Fruit fly (Drosophila melanogaster) whole organism, embryonic: Measurements from ENCODE around the gene siz.

Experiments
- Antp ChIP-seq: fragments of 200-800 bp; sonication (Bioruptor generic); optimal IDR thresholded peaks from 3 replicates; lab custom pipeline; 2016; ENCODE audit warnings: missing biosample characterization, missing genetic modification characterization
- Bgb ChIP-seq: fragments of 200-800 bp; sonication (Bioruptor generic); IDR thresholded peaks from 2 replicates; pipeline ENCODE4 v1.3.6; 2022; ENCODE audit warnings: missing biosample characterization, missing genetic modification characterization; ENCODE audit not compliant: partially characterized antibody
- CG10209 ChIP-seq: fragments of 200-800 bp; sonication (Bioruptor generic); optimal IDR thresholded peaks from 3 replicates; lab custom pipeline; 2017; ENCODE audit warnings: missing biosample characterization, mild to moderate bottlenecking, missing genetic modification characterization, missing genetic modification reagents
- CG10366 ChIP-seq: fragments of 200-800 bp; sonication (Bioruptor generic); IDR thresholded peaks from 2 replicates; pipeline ENCODE4 v1.3.6; 2022; ENCODE audit warnings: missing biosample characterization, missing genetic modification characterization
- CG13624 ChIP-seq: fragments of 200-800 bp; sonication (Bioruptor generic); optimal IDR thresholded peaks from 2 replicates; lab custom pipeline; 2016; ENCODE audit warnings: missing biosample characterization, missing genetic modification characterization
- CG14667 ChIP-seq: fragments of 200-800 bp; sonication (Bioruptor generic); IDR thresholded peaks from 2 replicates; pipeline ENCODE4 v1.3.6; 2022; ENCODE audit warnings: missing biosample characterization, missing genetic modification characterization
- CG17568 ChIP-seq: fragments of 200-800 bp; sonication (Bioruptor generic); optimal IDR thresholded peaks from 2 replicates; lab custom pipeline; 2018; ENCODE audit warnings: missing biosample characterization, mild to moderate bottlenecking, missing genetic modification characterization, moderate library complexity
- CG18262 ChIP-seq: fragments of 200-800 bp; optimal IDR thresholded peaks from 3 replicates; lab custom pipeline; 2019; ENCODE audit warnings: missing biosample characterization, mild to moderate bottlenecking, missing genetic modification characterization, moderate library complexity
- CG2678 ChIP-seq: fragments of 200-800 bp; sonication (Bioruptor generic); optimal IDR thresholded peaks from 3 replicates; lab custom pipeline; 2019; ENCODE audit warnings: missing biosample characterization, mild to moderate bottlenecking, missing genetic modification characterization, moderate library complexity
- CG2889 ChIP-seq: fragments of 200-800 bp; sonication (Bioruptor generic); IDR thresholded peaks from 3 replicates; pipeline ENCODE4 v1.3.6; 2022; ENCODE audit warnings: missing biosample characterization, missing genetic modification characterization
- CG30020 ChIP-seq: fragments of 200-800 bp; optimal IDR thresholded peaks from 2 replicates; lab custom pipeline; 2019; ENCODE audit warnings: missing biosample characterization, mild to moderate bottlenecking, missing genetic modification characterization, moderate library complexity
- CG31365 ChIP-seq: fragments of 200-800 bp; sonication (Bioruptor generic); optimal IDR thresholded peaks from 2 replicates; lab custom pipeline; 2018; ENCODE audit warnings: missing biosample characterization, mild to moderate bottlenecking, missing genetic modification characterization
- CG3163 ChIP-seq: fragments of 200-800 bp; sonication (Bioruptor generic); optimal IDR thresholded peaks from 3 replicates; lab custom pipeline; 2016; ENCODE audit warnings: missing biosample characterization, missing genetic modification characterization
- CG32767 ChIP-seq: fragments of 200-800 bp; sonication (Bioruptor generic); IDR thresholded peaks from 2 replicates; pipeline ENCODE4 v1.3.6; 2022; ENCODE audit warnings: missing biosample characterization, missing genetic modification characterization
- CG4360 ChIP-seq: fragments of 200-800 bp; sonication (Bioruptor generic); IDR thresholded peaks from 2 replicates; pipeline ENCODE4 v1.3.6; 2022; ENCODE audit warnings: missing biosample characterization, missing genetic modification characterization
- CG43689 ChIP-seq: fragments of 200-800 bp; sonication (Bioruptor generic); IDR thresholded peaks from 2 replicates; pipeline ENCODE4 v1.3.6; 2022; ENCODE audit warnings: missing biosample characterization, missing genetic modification characterization
- CG6272 ChIP-seq: fragments of 200-800 bp; sonication (Bioruptor generic); IDR thresholded peaks from 2 replicates; pipeline ENCODE4 v1.3.6; 2022; ENCODE audit warnings: missing biosample characterization, missing genetic modification characterization
- CG6683 ChIP-seq: fragments of 200-800 bp; sonication (Bioruptor generic); optimal IDR thresholded peaks from 2 replicates; lab custom pipeline; 2017; ENCODE audit warnings: missing biosample characterization, mild to moderate bottlenecking, missing genetic modification characterization, missing genetic modification reagents
- CG7556 ChIP-seq: fragments of 200-800 bp; sonication (Bioruptor generic); optimal IDR thresholded peaks from 2 replicates; lab custom pipeline; 2017; ENCODE audit warnings: missing biosample characterization, mild to moderate bottlenecking, missing genetic modification characterization
- CG8089 ChIP-seq: fragments of 200-800 bp; sonication (Bioruptor generic); optimal IDR thresholded peaks from 3 replicates; lab custom pipeline; 2016; ENCODE audit warnings: missing biosample characterization, missing genetic modification characterization
- CG8359 ChIP-seq: fragments of 200-800 bp; sonication (Bioruptor generic); optimal IDR thresholded peaks from 2 replicates; lab custom pipeline; 2017; ENCODE audit warnings: missing biosample characterization, mild to moderate bottlenecking, missing genetic modification characterization, borderline replicate concordance
- Deaf1 ChIP-seq: fragments of 200-800 bp; optimal IDR thresholded peaks from 3 replicates; lab custom pipeline; 2019; ENCODE audit warnings: missing biosample characterization, mild to moderate bottlenecking, missing genetic modification characterization, moderate library complexity
- Dip3 ChIP-seq: fragments of 200-800 bp; sonication (Bioruptor generic); optimal IDR thresholded peaks from 3 replicates; lab custom pipeline; 2016; ENCODE audit warnings: missing biosample characterization, missing genetic modification characterization
- Fer3 ChIP-seq: fragments of 200-800 bp; sonication (Bioruptor generic); optimal IDR thresholded peaks from 2 replicates; lab custom pipeline; 2018; ENCODE audit warnings: missing biosample characterization, mild to moderate bottlenecking, missing genetic modification characterization, moderate library complexity
- Gsc ChIP-seq: fragments of 200-800 bp; sonication (Bioruptor generic); IDR thresholded peaks from 2 replicates; pipeline ENCODE4 v1.3.6; 2022; ENCODE audit warnings: missing biosample characterization, missing genetic modification characterization
- Hmr ChIP-seq: fragments of 200-800 bp; sonication (Bioruptor generic); optimal IDR thresholded peaks from 3 replicates; lab custom pipeline; 2017; ENCODE audit warnings: mild to moderate bottlenecking, missing biosample characterization, missing genetic modification reagents, missing genetic modification characterization
- Max ChIP-seq: fragments of 200-800 bp; sonication (Bioruptor generic); optimal IDR thresholded peaks from 2 replicates; lab custom pipeline; 2016; ENCODE audit warnings: missing biosample characterization, mild to moderate bottlenecking, missing genetic modification characterization
- Ravus ChIP-seq: fragments of 200-800 bp; sonication (Bioruptor generic); IDR thresholded peaks from 2 replicates; pipeline ENCODE4 v1.3.6; 2022; ENCODE audit warnings: missing biosample characterization, missing genetic modification characterization
- Sox102F ChIP-seq: fragments of 200-800 bp; sonication (Bioruptor generic); optimal IDR thresholded peaks from 2 replicates; lab custom pipeline; 2018; ENCODE audit warnings: missing biosample characterization, mild to moderate bottlenecking, missing genetic modification characterization, moderate library complexity
- TFAM ChIP-seq: fragments of 200-800 bp; sonication (Bioruptor generic); optimal IDR thresholded peaks from 2 replicates; lab custom pipeline; 2017; ENCODE audit warnings: missing biosample characterization, missing genetic modification characterization, inconsistent platforms
- Taf1 ChIP-seq: fragments of 200-800 bp; sonication (Bioruptor generic); IDR thresholded peaks from 2 replicates; pipeline ENCODE4 v1.3.6; 2022; ENCODE audit warnings: missing biosample characterization, missing genetic modification characterization
- Vsx1 ChIP-seq: fragments of 200-800 bp; sonication (Bioruptor generic); optimal IDR thresholded peaks from 2 replicates; lab custom pipeline; 2017; ENCODE audit warnings: missing biosample characterization, mild to moderate bottlenecking, missing genetic modification characterization, missing genetic modification reagents
- ase ChIP-seq: fragments of 200-800 bp; sonication (Bioruptor generic); IDR thresholded peaks from 3 replicates; pipeline ENCODE4 v1.3.6; 2022; ENCODE audit warnings: missing biosample characterization, missing genetic modification characterization
- chinmo ChIP-seq: fragments of 200-800 bp; sonication (Bioruptor generic); IDR thresholded peaks from 4 replicates; pipeline ENCODE4 v1.3.6; 2022; ENCODE audit warnings: missing biosample characterization, missing genetic modification characterization; ENCODE audit not compliant: partially characterized antibody
- dan ChIP-seq: fragments of 200-800 bp; sonication (Bioruptor generic); IDR thresholded peaks from 2 replicates; pipeline ENCODE4 v1.3.6; 2022; ENCODE audit warnings: missing biosample characterization, missing genetic modification characterization
- disco-r ChIP-seq: fragments of 200-800 bp; sonication (Bioruptor generic); optimal IDR thresholded peaks from 2 replicates; lab custom pipeline; 2016; ENCODE audit warnings: missing biosample characterization, missing genetic modification characterization
- ems ChIP-seq: fragments of 200-800 bp; sonication (Bioruptor generic); optimal IDR thresholded peaks from 3 replicates; lab custom pipeline; 2016; ENCODE audit warnings: missing biosample characterization, missing genetic modification characterization
- ftz-f1 ChIP-seq: fragments of 200-800 bp; sonication (Bioruptor generic); optimal IDR thresholded peaks from 2 replicates; lab custom pipeline; 2016; ENCODE audit warnings: missing biosample characterization, missing genetic modification characterization
- gce ChIP-seq: fragments of 200-800 bp; sonication (Bioruptor generic); IDR thresholded peaks from 3 replicates; pipeline ENCODE4 v1.3.6; 2022; ENCODE audit warnings: missing biosample characterization, missing genetic modification characterization
- gcm2 ChIP-seq: fragments of 200-800 bp; sonication (Bioruptor generic); optimal IDR thresholded peaks from 2 replicates; lab custom pipeline; 2016; ENCODE audit warnings: missing biosample characterization, missing genetic modification characterization
- hth ChIP-seq: fragments of >200 bp; optimal IDR thresholded peaks from 2 replicates; lab custom pipeline; 2017; ENCODE audit warnings: inconsistent platforms
- kni ChIP-seq: fragments of 200-800 bp; sonication (Bioruptor generic); optimal IDR thresholded peaks from 3 replicates; lab custom pipeline; 2017; ENCODE audit warnings: mild to moderate bottlenecking, missing biosample characterization, missing genetic modification reagents, missing genetic modification characterization
- nmo ChIP-seq: fragments of 200-800 bp; sonication (Bioruptor generic); optimal IDR thresholded peaks from 2 replicates; lab custom pipeline; 2018; ENCODE audit warnings: missing biosample characterization, mild to moderate bottlenecking, missing genetic modification characterization, moderate library complexity
- p53 ChIP-seq: fragments of 200-800 bp; sonication (Bioruptor generic); optimal IDR thresholded peaks from 2 replicates; lab custom pipeline; 2016; ENCODE audit warnings: missing biosample characterization, missing genetic modification characterization
- pb ChIP-seq: fragments of 200-800 bp; sonication (Bioruptor generic); optimal IDR thresholded peaks from 3 replicates; lab custom pipeline; 2016; ENCODE audit warnings: missing biosample characterization, missing genetic modification characterization
- pnt ChIP-seq: fragments of 200-800 bp; sonication (Bioruptor generic); optimal IDR thresholded peaks from 3 replicates; lab custom pipeline; 2016; ENCODE audit warnings: missing biosample characterization, missing genetic modification characterization
- pum ChIP-seq: fragments of 200-800 bp; sonication (Bioruptor generic); optimal IDR thresholded peaks from 2 replicates; lab custom pipeline; 2016; ENCODE audit warnings: missing biosample characterization, missing genetic modification characterization
- so ChIP-seq: fragments of 200-800 bp; sonication (Bioruptor generic); IDR thresholded peaks from 3 replicates; pipeline ENCODE4 v1.3.6; 2022; ENCODE audit warnings: missing biosample characterization, missing genetic modification characterization
- trem ChIP-seq: fragments of 200-800 bp; optimal IDR thresholded peaks from 3 replicates; lab custom pipeline; 2019; ENCODE audit warnings: missing biosample characterization, mild to moderate bottlenecking, missing genetic modification characterization, moderate library complexity
- trh ChIP-seq: fragments of 200-800 bp; sonication (Bioruptor generic); optimal IDR thresholded peaks from 2 replicates; lab custom pipeline; 2016; ENCODE audit warnings: missing biosample characterization, missing genetic modification characterization

The siz gene

DNA sequence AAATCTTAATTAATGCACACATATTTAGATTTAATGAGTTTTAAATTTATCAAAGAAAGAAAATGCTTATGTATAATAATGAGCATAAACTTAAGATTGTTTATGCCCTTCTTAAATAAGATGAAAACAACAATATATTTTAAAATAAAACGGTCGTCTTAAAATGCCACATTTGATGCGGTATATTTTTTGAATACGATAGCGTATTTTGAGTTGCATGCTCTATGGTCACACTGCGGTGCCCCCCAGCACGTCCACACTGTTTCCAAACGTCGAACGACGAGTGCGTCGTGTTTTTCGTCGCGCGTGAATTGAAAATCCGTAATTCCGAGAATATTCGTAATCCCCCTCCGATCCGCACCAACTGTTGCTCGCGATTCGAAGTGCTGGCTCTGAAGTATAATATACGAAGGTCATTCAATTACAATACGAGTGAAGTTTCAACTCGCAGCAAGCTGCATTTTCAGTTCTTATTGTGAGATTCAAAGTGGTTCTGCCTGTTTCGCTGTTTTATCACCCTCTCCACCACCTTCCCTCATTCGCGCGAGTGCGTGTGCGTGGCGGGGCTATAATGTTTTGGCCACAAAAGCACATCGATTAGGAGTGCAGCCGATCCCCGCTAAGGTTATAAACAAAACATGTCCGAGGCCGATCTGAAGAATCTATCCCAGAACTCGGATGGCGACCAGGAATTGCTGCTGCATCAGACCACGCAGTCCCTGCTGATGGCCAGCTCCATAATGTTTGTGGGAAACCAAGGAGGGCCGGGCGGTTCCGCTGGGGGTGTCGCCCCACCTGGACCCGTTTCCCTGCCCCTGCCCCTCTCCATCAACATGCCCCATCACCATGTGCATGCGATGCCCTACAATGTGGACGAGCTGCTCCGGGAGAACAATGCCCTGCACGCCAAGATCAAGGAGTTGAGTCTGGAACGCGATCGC is at the start of gene siz (continued):
- TF ChIP-seq CG8359 (GFP tag; lab: Kevin White, UChicago) (no peak), trem (tag; lab: Kevin White, UChicago) (peak; percentile 85), Bgb (peak; percentile 67), nmo (GFP tag; lab: Kevin White, UChicago) (peak; percentile 63), CG10209 (no peak), CG31365 (no peak), so (GFP tag; lab: Robert Waterston, UW) (peak; percentile 18; the same call in 1 of the 3 replicates), CG10366 (GFP tag; lab: Robert Waterston, UW) (no peak), Fer3 (no peak), pum (no peak), CG4360 (no peak), gcm2 (GFP tag; lab: Kevin White, UChicago) (no peak), TFAM (GFP tag; lab: Kevin White, UChicago) (no peak), CG2678 (peak; percentile 50), CG14667 (GFP tag; lab: Robert Waterston, UW) (no peak), CG6272 (GFP tag; lab: Robert Waterston, UW) (no peak), Gsc (no peak), CG43689 (no peak), disco-r (GFP tag; lab: Kevin White, UChicago) (no peak), Max (GFP tag; lab: Kevin White, UChicago) (no peak), ems (GFP tag; lab: Kevin White, UChicago) (no peak), chinmo (GFP tag; lab: Robert Waterston, UW) (peak; percentile 76; the same call in 1 of the 4 replicates), CG8089 (GFP tag; lab: Kevin White, UChicago) (no peak), Vsx1 (no peak), CG32767 (GFP tag; lab: Robert Waterston, UW) (no peak), Dip3 (no peak), Taf1 (GFP tag; lab: Robert Waterston, UW) (no peak), CG2889 (GFP tag; lab: Robert Waterston, UW) (no peak), pnt (GFP tag; lab: Kevin White, UChicago) (no peak), CG18262 (tag; lab: Kevin White, UChicago) (peak; percentile 28), pb (GFP tag; lab: Kevin White, UChicago) (no peak), CG30020 (peak; percentile 35), Deaf1 (tag; lab: Kevin White, UChicago) (peak; percentile 86), ftz-f1 (GFP tag; lab: Kevin White, UChicago) (peak; percentile 33), hth (lab: Kevin White, UChicago) (no peak), CG3163 (no peak), ase (GFP tag; lab: Robert Waterston, UW) (no peak), CG17568 (GFP tag; lab: Kevin White, UChicago) (no peak), Antp (GFP tag; lab: Kevin White, UChicago) (no peak), p53 (no peak), CG13624 (GFP tag; lab: Kevin White, UChicago) (peak; percentile 38), gce (GFP tag; lab: Robert Waterston, UW) (no peak), trh (GFP tag; lab: Kevin White, UChicago) (no peak), Sox102F (GFP tag; lab: Kevin White, UChicago) (no peak), CG7556 (GFP tag; lab: Kevin White, UChicago) (peak; percentile 26), Hmr (GFP tag; lab: Kevin White, UChicago) (peak; percentile 70), kni (GFP tag; lab: Kevin White, UChicago) (peak; percentile 2), dan (no peak), CG6683 (GFP tag; lab: Kevin White, UChicago) (peak; percentile 8), Ravus (GFP tag; lab: Robert Waterston, UW) (no peak)
